Worm (Caenorhabditis elegans): ENCODE measurements around the gene srh-174.

Gene srh-174

DNA sequence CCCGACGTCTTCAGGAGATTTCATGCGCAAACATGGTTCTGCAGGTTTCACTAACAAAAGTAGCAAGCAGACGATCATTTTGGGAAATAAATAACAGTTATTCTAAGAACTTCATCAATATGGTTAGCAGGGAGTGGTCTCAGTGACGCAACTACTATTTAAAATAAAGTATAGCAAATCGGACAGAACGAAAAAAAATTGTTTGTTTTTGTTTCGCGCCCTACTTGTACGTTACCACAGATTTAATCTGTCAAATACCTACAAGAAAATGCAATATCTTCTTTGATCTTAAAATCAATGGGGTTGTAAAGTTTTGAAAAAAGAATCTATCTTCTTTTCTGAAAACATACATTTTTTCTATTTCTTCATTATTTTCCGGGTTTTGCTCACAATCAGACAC, 20.4 kb downstream of the srh-174 start, which contains the start of gene srz-96:
Gene srz-96, plus strand, starts transcription at position 301 of the 400 bp plus-strand sequence.
- TF ChIP-seq ceh-16 (tag; optimal IDR thresholded peaks at IDR 0.05): no peak
- TF ChIP-seq mbf-1 (tag; optimal IDR thresholded peaks at IDR 0.05): no peak
- TF ChIP-seq unc-39 (tag; optimal IDR thresholded peaks at IDR 0.05): no peak
- TF ChIP-seq C34F6.9 (tag; optimal IDR thresholded peaks at IDR 0.05): no peak
- no peak for TF ChIP-seq ztf-4 (tag; optimal IDR thresholded peaks at IDR 0.05)
- no peak for TF ChIP-seq skn-1 (tag; optimal IDR thresholded peaks at IDR 0.05)
- no peak for TF ChIP-seq nhr-77 (tag; optimal IDR thresholded peaks at IDR 0.05)
- no peak for TF ChIP-seq dmd-4 (tag; optimal IDR thresholded peaks at IDR 0.05)
- no peak for TF ChIP-seq nhr-6 (tag; optimal IDR thresholded peaks at IDR 0.05)
- no peak for TF ChIP-seq sma-3 (GFP tag; optimal IDR thresholded peaks at IDR 0.05)
- TF ChIP-seq unc-55 (GFP tag; optimal IDR thresholded peaks at IDR 0.05): no peak
- TF ChIP-seq sem-4 (tag; optimal IDR thresholded peaks at IDR 0.05): no peak
- no peak for TF ChIP-seq fos-1 (tag; optimal IDR thresholded peaks at IDR 0.05)

DNA sequence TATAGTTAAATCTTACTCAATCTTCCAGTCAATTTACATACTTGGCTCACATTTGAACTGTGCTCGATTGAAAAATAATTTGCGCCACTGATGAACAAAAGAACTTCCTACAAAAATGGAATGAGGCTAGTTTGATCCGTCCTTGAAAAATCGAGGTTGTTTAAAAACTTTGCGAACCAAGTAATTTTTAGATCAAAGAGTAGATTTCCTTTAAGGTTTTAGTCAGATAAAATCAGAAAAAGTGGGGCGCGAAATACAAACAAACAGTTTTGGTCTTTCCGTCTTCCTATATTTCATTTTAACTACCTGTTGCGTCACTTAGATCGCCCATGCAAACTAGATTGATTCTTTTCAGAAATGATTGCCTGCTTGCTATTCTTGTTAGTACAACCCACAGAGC, 23.3 kb downstream of the srh-174 start, which contains the start of gene Y68A4A.10:
Gene Y68A4A.10, plus strand, starts transcription at position 301 of the 400 bp plus-strand sequence.
- TF ChIP-seq unc-62 (GFP tag; optimal IDR thresholded peaks at IDR 0.05): no peak
- TF ChIP-seq nhr-12 (tag; optimal IDR thresholded peaks at IDR 0.05): no peak

DNA sequence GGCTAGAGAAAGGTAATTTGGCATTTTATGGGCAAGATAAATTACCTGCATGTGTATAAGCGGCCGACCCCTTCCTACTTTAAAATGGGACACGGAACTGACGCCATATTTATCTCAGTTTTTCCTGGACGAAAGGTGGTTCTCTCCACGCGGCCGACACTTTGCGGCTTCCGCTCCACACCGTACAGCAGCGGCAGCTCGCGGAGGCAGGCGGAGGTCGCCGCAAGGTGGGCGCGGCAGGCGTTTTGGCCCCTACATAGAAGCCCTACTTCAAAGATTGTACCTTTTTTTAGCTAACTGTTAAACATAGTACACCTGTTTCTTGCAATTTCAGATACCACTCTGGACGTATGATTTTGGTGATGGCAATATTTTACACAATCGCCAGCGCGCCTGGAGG, 27.9 kb downstream of the srh-174 start:
- TF ChIP-seq F13H6.1 (tag; optimal IDR thresholded peaks at IDR 0.05) (no peak), lsy-2 (tag; optimal IDR thresholded peaks at IDR 0.05) (no peak)

DNA sequence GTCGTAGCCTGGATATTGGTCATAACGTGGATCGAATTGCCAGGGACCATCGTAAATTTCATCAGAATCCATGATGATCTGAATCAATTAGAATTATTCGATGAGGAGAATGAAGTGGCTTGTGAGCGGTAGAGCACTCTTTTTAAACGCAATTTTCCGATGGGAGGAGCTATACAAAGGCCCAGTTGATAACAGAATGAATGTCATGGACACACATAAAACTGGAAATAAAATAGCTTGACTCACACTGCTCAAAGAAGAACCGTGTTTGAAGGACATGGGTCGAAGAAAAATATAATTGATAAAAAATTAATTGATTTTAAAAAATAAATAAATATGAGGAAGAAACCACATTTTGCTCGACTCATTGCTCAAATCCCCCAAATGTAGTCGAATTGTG, 29.5 kb downstream of the srh-174 start, which contains the start of gene Y68A4A.13:
Gene Y68A4A.13, minus strand, starts transcription at position 101 of the 400 bp plus-strand sequence.
- TF ChIP-seq nhr-77 (tag; optimal IDR thresholded peaks at IDR 0.05): no peak
- TF ChIP-seq lin-13 (GFP tag; optimal IDR thresholded peaks at IDR 0.05): no peak
- no peak for TF ChIP-seq unc-39 (tag; optimal IDR thresholded peaks at IDR 0.05)
- no peak for TF ChIP-seq nhr-129 (tag; optimal IDR thresholded peaks at IDR 0.05)
- TF ChIP-seq peb-1 (tag; optimal IDR thresholded peaks at IDR 0.05): no peak
- no peak for TF ChIP-seq R02D3.7 (tag; optimal IDR thresholded peaks at IDR 0.05)
- TF ChIP-seq dmd-4 (tag; optimal IDR thresholded peaks at IDR 0.05): no peak
- TF ChIP-seq ztf-1 (GFP tag; conservative IDR thresholded peaks at IDR 0.05): no peak
- no peak for TF ChIP-seq nhr-25 (tag; optimal IDR thresholded peaks at IDR 0.05)
- TF ChIP-seq unc-62 (GFP tag; optimal IDR thresholded peaks at IDR 0.05): no peak
- TF ChIP-seq ZK546.5 (tag; optimal IDR thresholded peaks at IDR 0.05): no peak
- no peak for TF ChIP-seq egl-27 (tag; optimal IDR thresholded peaks at IDR 0.05)
- no peak for TF ChIP-seq nhr-11 (tag; optimal IDR thresholded peaks at IDR 0.05)
- no peak for TF ChIP-seq mab-5 (tag; optimal IDR thresholded peaks at IDR 0.05)
- no peak for TF ChIP-seq mbf-1 (tag; optimal IDR thresholded peaks at IDR 0.05)
- no peak for TF ChIP-seq ztf-4 (tag; optimal IDR thresholded peaks at IDR 0.05)
- TF ChIP-seq snpc-4 (tag; optimal IDR thresholded peaks at IDR 0.05): no peak

DNA sequence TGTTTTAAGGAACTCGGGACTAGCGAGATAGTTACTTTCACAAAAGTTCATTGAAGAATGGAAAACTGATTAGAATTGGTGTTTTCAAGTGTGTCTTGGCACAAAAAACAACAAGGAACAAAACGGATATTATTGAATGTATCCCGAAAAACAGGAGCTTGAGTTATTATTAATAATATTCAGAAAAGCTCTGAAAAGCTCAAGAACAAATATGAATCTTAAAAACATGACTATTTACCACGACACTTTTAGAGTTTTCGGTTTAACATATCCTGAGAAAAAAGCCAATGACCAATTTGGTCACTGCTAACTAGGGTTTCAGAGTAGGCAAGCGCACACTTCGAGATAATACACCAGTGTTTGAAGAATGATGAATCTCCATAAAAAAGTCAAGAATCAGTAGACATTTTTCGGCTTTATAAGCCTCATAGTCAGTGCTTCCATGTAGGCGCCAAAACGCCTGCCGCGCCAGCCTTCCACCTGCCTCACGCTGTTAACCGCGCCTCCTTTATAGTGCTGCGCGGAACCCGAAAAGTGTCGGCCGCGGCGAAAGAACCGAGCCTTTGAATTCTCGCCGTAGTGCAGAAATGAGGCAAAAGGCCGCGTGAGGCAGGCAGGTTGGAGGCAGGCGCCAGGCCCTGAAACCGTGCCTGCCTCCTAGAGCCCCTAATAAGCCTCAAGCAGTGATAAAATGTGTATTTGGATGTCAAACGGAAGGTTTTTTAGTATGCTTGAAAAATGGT, 33.6 kb downstream of the srh-174 start, which contains the start of gene srh-236:
Gene srh-236, minus strand, starts transcription at position 51 of the 743 bp plus-strand sequence.
- TF ChIP-seq blmp-1 (tag; optimal IDR thresholded peaks at IDR 0.05; ENCODE audit: insufficient read depth) (no peak), nhr-11 (tag; optimal IDR thresholded peaks at IDR 0.05) (no peak), ZK546.5 (tag; optimal IDR thresholded peaks at IDR 0.05) (no peak), lin-39 (tag; optimal IDR thresholded peaks at IDR 0.05) (no peak), alr-1 (tag; optimal IDR thresholded peaks at IDR 0.05) (no peak), lsy-2 (tag; optimal IDR thresholded peaks at IDR 0.05) (no peak), skn-1 (tag; optimal IDR thresholded peaks at IDR 0.05) (no peak), ztf-4 (tag; optimal IDR thresholded peaks at IDR 0.05) (no peak), ama-1 (optimal IDR thresholded peaks at IDR 0.05) (no peak), ceh-16 (tag; optimal IDR thresholded peaks at IDR 0.05) (no peak), fos-1 (tag; optimal IDR thresholded peaks at IDR 0.05) (no peak), C34F6.9 (tag; optimal IDR thresholded peaks at IDR 0.05) (no peak), lin-13 (GFP tag; optimal IDR thresholded peaks at IDR 0.05) (no peak), Y55F3AM.14 (GFP tag; optimal IDR thresholded peaks at IDR 0.05) (no peak), sma-9 (GFP tag; optimal IDR thresholded peaks at IDR 0.05) (no peak), sma-9 (tag; optimal IDR thresholded peaks at IDR 0.05) (no peak), mab-5 (tag; optimal IDR thresholded peaks at IDR 0.05) (no peak), nhr-21 (tag; optimal IDR thresholded peaks at IDR 0.05) (no peak), nhr-23 (tag; optimal IDR thresholded peaks at IDR 0.05) (no peak), nhr-25 (tag; optimal IDR thresholded peaks at IDR 0.05) (no peak)
